Worm (Caenorhabditis elegans) whole organism, mixed stage, embryonic: ENCODE data around the gene ZK792.7.

ENCODE experiments used
- M03D4.4 ChIP-seq: sonication (generic microtip); optimal IDR thresholded peaks from 2 replicates; lab custom pipeline; 2017; ENCODE audit warnings: mild to moderate bottlenecking, missing genetic modification characterization, missing compliant biosample characterization
- bed-3 ChIP-seq: fragments of 200-800 bp; sonication (Bioruptor generic); optimal IDR thresholded peaks from 3 replicates; lab custom pipeline; 2018; ENCODE audit warnings: mild to moderate bottlenecking, missing genetic modification characterization, moderate library complexity, missing compliant biosample characterization
- blmp-1 ChIP-seq: fragments of 150-350 bp; optimal IDR thresholded peaks from 2 replicates; lab custom pipeline; 2014; ENCODE audit warnings: missing biosample characterization, missing genetic modification characterization
- ceh-39 ChIP-seq: fragments of 150-350 bp; optimal IDR thresholded peaks from 2 replicates; lab custom pipeline; 2014; ENCODE audit warnings: missing biosample characterization, missing genetic modification characterization
- ceh-43 ChIP-seq: fragments of 200-800 bp; sonication (Bioruptor generic); optimal IDR thresholded peaks from 2 replicates; lab custom pipeline; 2018; ENCODE audit warnings: mild to moderate bottlenecking, missing genetic modification characterization, moderate library complexity, missing compliant biosample characterization
- ceh-83 ChIP-seq: fragments of 200-800 bp; sonication (Bioruptor generic); optimal IDR thresholded peaks from 2 replicates; lab custom pipeline; 2018; ENCODE audit warnings: mild to moderate bottlenecking, missing genetic modification characterization, missing compliant biosample characterization
- ces-1 ChIP-seq: fragments of 150-350 bp; optimal IDR thresholded peaks from 2 replicates; lab custom pipeline; 2014; ENCODE audit warnings: missing biosample characterization, missing genetic modification reagents, missing genetic modification characterization
- cnd-1 ChIP-seq: fragments of 200-800 bp; sonication (Bioruptor generic); optimal IDR thresholded peaks from 2 replicates; lab custom pipeline; 2018; ENCODE audit warnings: mild to moderate bottlenecking, missing genetic modification characterization, missing compliant biosample characterization
- drap-1 ChIP-seq: fragments of 200-800 bp; sonication (Bioruptor generic); optimal IDR thresholded peaks from 3 replicates; lab custom pipeline; 2018; ENCODE audit warnings: mild to moderate bottlenecking, missing genetic modification characterization, missing compliant biosample characterization
- elt-1 ChIP-seq: sonication (generic microtip); optimal IDR thresholded peaks from 2 replicates; lab custom pipeline; 2017; ENCODE audit warnings: missing genetic modification characterization, mild to moderate bottlenecking, missing compliant biosample characterization, antibody characterized with exemption, moderate library complexity, borderline replicate concordance; ENCODE audit not compliant: insufficient read depth
- elt-3 ChIP-seq: fragments of 150-350 bp; optimal IDR thresholded peaks from 2 replicates; lab custom pipeline; 2014; ENCODE audit warnings: missing biosample characterization, missing genetic modification characterization
- flh-1 ChIP-seq: fragments of 200-800 bp; sonication (Bioruptor generic); optimal IDR thresholded peaks from 2 replicates; lab custom pipeline; 2018; ENCODE audit warnings: mild to moderate bottlenecking, missing genetic modification characterization, moderate library complexity, missing compliant biosample characterization
- ham-2 ChIP-seq: fragments of 200-800 bp; sonication (Bioruptor generic); optimal IDR thresholded peaks from 2 replicates; lab custom pipeline; 2018; ENCODE audit warnings: mild to moderate bottlenecking, missing genetic modification characterization, missing compliant biosample characterization
- hlh-1 ChIP-seq: fragments of 150-350 bp; optimal IDR thresholded peaks from 2 replicates; lab custom pipeline; 2014; ENCODE audit warnings: missing biosample characterization, missing genetic modification reagents, missing genetic modification characterization
- lin-13 ChIP-seq: fragments of 150-350 bp; optimal IDR thresholded peaks from 2 replicates; lab custom pipeline; 2014; ENCODE audit warnings: missing biosample characterization, missing genetic modification characterization
- lin-32 ChIP-seq: fragments of 200-800 bp; sonication (Bioruptor generic); optimal IDR thresholded peaks from 2 replicates; lab custom pipeline; 2018; ENCODE audit warnings: mild to moderate bottlenecking, missing genetic modification characterization, missing compliant biosample characterization
- lsy-2 ChIP-seq: fragments of 150-350 bp; optimal IDR thresholded peaks from 2 replicates; lab custom pipeline; 2014; ENCODE audit warnings: missing biosample characterization, missing genetic modification characterization
- mab-5 ChIP-seq: fragments of 150-350 bp; optimal IDR thresholded peaks from 2 replicates; lab custom pipeline; 2014; ENCODE audit warnings: missing biosample characterization, missing genetic modification characterization
- mep-1 ChIP-seq: fragments of 150-350 bp; optimal IDR thresholded peaks from 2 replicates; lab custom pipeline; 2017; ENCODE audit warnings: missing biosample characterization, missing genetic modification reagents, missing genetic modification characterization, inconsistent platforms
- nhr-12 ChIP-seq: fragments of 150-350 bp; optimal IDR thresholded peaks from 2 replicates; lab custom pipeline; 2014; ENCODE audit warnings: missing biosample characterization, missing genetic modification characterization
- nhr-237 ChIP-seq: fragments of 150-350 bp; optimal IDR thresholded peaks from 2 replicates; lab custom pipeline; 2014; ENCODE audit warnings: missing biosample characterization, missing genetic modification characterization
- nhr-76 ChIP-seq: sonication (generic microtip); optimal IDR thresholded peaks from 2 replicates; lab custom pipeline; 2017; ENCODE audit warnings: missing biosample characterization, missing genetic modification characterization
- pha-4 ChIP-seq: fragments of 150-350 bp; optimal IDR thresholded peaks from 2 replicates; lab custom pipeline; 2018; ENCODE audit warnings: missing biosample characterization, missing genetic modification reagents, missing genetic modification characterization
- sem-2 ChIP-seq: fragments of 200-800 bp; sonication (Bioruptor generic); optimal IDR thresholded peaks from 2 replicates; lab custom pipeline; 2018; ENCODE audit warnings: mild to moderate bottlenecking, missing genetic modification characterization, missing compliant biosample characterization
- snpc-4 ChIP-seq: fragments of 150-350 bp; optimal IDR thresholded peaks from 2 replicates; lab custom pipeline; 2014; ENCODE audit warnings: missing biosample characterization, missing genetic modification characterization
- sptf-1 ChIP-seq: sonication (generic microtip); optimal IDR thresholded peaks from 2 replicates; lab custom pipeline; 2017; ENCODE audit warnings: mild to moderate bottlenecking, missing genetic modification characterization, moderate library complexity, missing compliant biosample characterization
- unc-120 ChIP-seq: sonication (generic microtip); optimal IDR thresholded peaks from 2 replicates; lab custom pipeline; 2017; ENCODE audit warnings: missing genetic modification characterization, missing compliant biosample characterization; ENCODE audit not compliant: poor library complexity, severe bottlenecking
- unc-39 ChIP-seq: fragments of 150-350 bp; optimal IDR thresholded peaks from 2 replicates; lab custom pipeline; 2014; ENCODE audit warnings: missing biosample characterization, missing genetic modification characterization
- unc-62 ChIP-seq: fragments of 150-350 bp; optimal IDR thresholded peaks from 2 replicates; lab custom pipeline; 2014; ENCODE audit warnings: missing biosample characterization, missing genetic modification reagents, missing genetic modification characterization
- ztf-11 ChIP-seq: fragments of 150-350 bp; optimal IDR thresholded peaks from 2 replicates; lab custom pipeline; 2014; ENCODE audit warnings: missing biosample characterization, missing genetic modification characterization

Gene ZK792.7

ce11 chrIV:11694143-11694542 is at the start of gene ZK792.7:
Gene ZK792.7, plus strand, starts transcription at chrIV:11694443.
- TF ChIP-seq ces-1 (GFP tag; lab: Kevin White, UChicago) (peak; percentile 44), ceh-83 (GFP tag; lab: Kevin White, UChicago) (no peak), nhr-76 (tag; lab: Kevin White, UChicago) (no peak), ceh-39 (tag; lab: Kevin White, UChicago) (no peak), pha-4 (tag; lab: Kevin White, UChicago) (peak; percentile 55), ceh-43 (no peak), blmp-1 (no peak), M03D4.4 (no peak)

ce11 chrIV:11644705-11645104 is 49.5 kb upstream of the ZK792.7 start:
- no peak for TF ChIP-seq lin-32
- TF ChIP-seq unc-62 (GFP tag; lab: Kevin White, UChicago) = no peak
- no peak for TF ChIP-seq ceh-83 (GFP tag; lab: Kevin White, UChicago)
- TF ChIP-seq ham-2 (GFP tag; lab: Kevin White, UChicago) = no peak
- TF ChIP-seq blmp-1 = no peak
- no peak for TF ChIP-seq bed-3 (GFP tag; lab: Kevin White, UChicago)
- no peak for TF ChIP-seq nhr-12 (tag; lab: Kevin White, UChicago)
- TF ChIP-seq elt-1 = no peak
- no peak for TF ChIP-seq cnd-1 (tag; lab: Kevin White, UChicago)
- no peak for TF ChIP-seq pha-4 (tag; lab: Kevin White, UChicago)
- no peak for TF ChIP-seq snpc-4
- TF ChIP-seq lsy-2 (tag; lab: Kevin White, UChicago) = no peak
- TF ChIP-seq ztf-11 (tag; lab: Kevin White, UChicago) = no peak
- no peak for TF ChIP-seq ceh-43
- TF ChIP-seq lin-13 (tag; lab: Kevin White, UChicago) = no peak
- no peak for TF ChIP-seq sptf-1

DNA sequence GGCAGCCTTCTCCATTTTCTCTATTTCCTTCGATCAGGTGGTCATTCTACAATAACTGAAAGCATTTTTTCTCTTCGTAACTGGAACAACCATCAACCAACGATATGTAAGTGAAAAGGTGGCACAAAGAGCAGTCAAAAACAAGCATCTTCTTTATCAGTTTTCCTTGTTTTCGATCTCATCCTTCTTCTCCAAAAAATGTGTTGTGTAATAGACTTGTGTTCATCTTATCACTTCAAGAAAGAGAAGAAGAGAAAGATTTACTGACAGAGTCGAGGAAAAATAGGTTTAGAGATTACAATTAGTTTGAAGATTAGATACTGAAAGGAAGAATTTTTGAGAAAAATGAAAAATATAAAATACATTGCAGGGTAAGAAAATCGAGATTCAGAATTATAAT is 48.9 kb upstream of the ZK792.7 start:
- no peak for TF ChIP-seq nhr-237
- TF ChIP-seq, all 35 proteins: peak for 0

DNA sequence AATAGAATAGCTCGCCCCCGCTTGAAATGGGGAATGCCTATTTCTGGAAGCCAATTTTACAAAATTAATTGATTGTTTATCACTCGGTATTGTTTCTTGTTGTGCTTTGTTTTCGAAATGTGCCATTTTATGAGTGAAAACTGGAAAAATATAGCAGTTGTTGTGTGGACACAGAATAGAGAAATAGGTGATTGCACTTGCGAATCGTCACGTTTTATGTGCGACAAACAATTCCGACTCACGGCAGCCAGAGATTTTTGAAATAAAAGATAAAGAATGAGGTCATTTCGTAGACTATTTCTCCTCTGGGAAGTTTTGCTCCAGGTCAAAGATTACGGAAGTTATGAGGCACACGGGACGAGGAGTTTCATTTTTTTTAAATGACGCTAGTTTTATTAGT is 47.3 kb upstream of the ZK792.7 start:
- TF ChIP-seq hlh-1 (tag; lab: Kevin White, UChicago) (peak; percentile 17), unc-39 (no peak)

DNA sequence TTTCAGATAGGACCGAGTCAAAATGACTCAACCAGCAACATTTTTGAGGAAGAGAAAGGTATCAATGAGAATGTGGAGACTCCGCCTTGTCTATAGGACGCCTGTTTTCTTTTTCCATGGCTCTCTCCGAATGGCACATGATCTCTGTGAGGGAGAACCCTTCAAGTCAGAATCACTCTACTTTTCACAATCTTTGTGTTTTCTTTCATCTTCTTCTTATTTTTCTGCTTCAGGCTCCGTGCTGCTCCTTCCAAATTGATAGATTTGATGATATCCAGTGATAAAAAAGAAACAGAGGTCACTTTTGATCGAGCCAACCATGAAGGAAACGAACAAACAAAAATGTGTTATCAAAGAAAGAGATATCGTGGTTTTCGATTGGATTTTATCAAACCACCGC is 45.2 kb upstream of the ZK792.7 start, which contains the start of gene ZK809.8:
TSS of gene ZK809.8 (minus strand) at position 34 of the 400 bp plus-strand sequence.
- TF ChIP-seq drap-1 (no peak), hlh-1 (tag; lab: Kevin White, UChicago) (peak; percentile 15)

DNA sequence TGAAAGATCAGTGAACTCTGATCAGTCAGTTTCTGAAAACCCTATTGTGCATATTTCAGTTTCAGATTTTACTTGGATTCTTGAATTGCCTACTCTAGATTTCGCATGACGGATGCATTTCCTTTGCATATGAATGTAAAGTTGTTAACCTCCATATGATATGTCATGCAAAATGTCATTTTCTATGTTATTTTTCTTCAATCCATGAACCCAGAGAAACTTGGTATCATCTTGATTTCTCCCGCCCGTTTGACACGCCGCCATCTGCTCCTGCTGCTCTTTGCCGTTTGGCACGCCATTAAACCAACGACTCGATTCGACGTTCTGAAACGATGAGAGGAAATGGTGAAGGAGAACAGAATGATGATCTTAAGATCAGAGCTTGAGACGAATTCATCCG is 43.9 kb upstream of the ZK792.7 start:
- TF ChIP-seq nhr-12 (tag; lab: Kevin White, UChicago) (no peak), elt-3 (tag; lab: Kevin White, UChicago) (no peak), hlh-1 (tag; lab: Kevin White, UChicago) (no peak), elt-1 (no peak)

ce11 chrIV:11651965-11652453 is 42.2 kb upstream of the ZK792.7 start, which contains the start of the genes acl-3 and ndub-6:
Gene acl-3, minus strand, starts transcription at chrIV:11652023.
Gene ndub-6, plus strand, starts transcription at chrIV:11652403.
- TF ChIP-seq unc-62 (GFP tag; lab: Kevin White, UChicago) = no peak
- no peak for TF ChIP-seq flh-1
- TF ChIP-seq unc-39 = no peak
- no peak for TF ChIP-seq unc-120 (tag; lab: Kevin White, UChicago)
- no peak for TF ChIP-seq pha-4 (tag; lab: Kevin White, UChicago)
- no peak for TF ChIP-seq hlh-1 (tag; lab: Kevin White, UChicago)
- TF ChIP-seq mab-5 (tag; lab: Kevin White, UChicago) = no peak
- no peak for TF ChIP-seq sem-2
- TF ChIP-seq lin-13 (tag; lab: Kevin White, UChicago) = no peak
- TF ChIP-seq ceh-39 (tag; lab: Kevin White, UChicago) = no peak
- TF ChIP-seq ceh-43 = no peak
- no peak for TF ChIP-seq snpc-4
- TF ChIP-seq elt-3 (tag; lab: Kevin White, UChicago) = no peak
- no peak for TF ChIP-seq ztf-11 (tag; lab: Kevin White, UChicago)
- TF ChIP-seq ham-2 (GFP tag; lab: Kevin White, UChicago) = no peak
- no peak for TF ChIP-seq bed-3 (GFP tag; lab: Kevin White, UChicago)
- TF ChIP-seq drap-1 = no peak
- TF ChIP-seq mep-1 = no peak
